Fruit fly (Drosophila melanogaster) whole organism, embryonic: Measurements from ENCODE around the gene p115.

Experiments used
- Bgb ChIP-seq: fragments of 200-800 bp; sonication (Bioruptor generic); IDR thresholded peaks from 2 replicates; pipeline ENCODE4 v1.3.6; 2022; ENCODE audit warnings: missing biosample characterization, missing genetic modification characterization; ENCODE audit not compliant: partially characterized antibody
- CG10209 ChIP-seq: fragments of 200-800 bp; sonication (Bioruptor generic); optimal IDR thresholded peaks from 3 replicates; lab custom pipeline; 2017; ENCODE audit warnings: missing biosample characterization, mild to moderate bottlenecking, missing genetic modification characterization, missing genetic modification reagents
- CG1024 ChIP-seq: fragments of 200-800 bp; sonication (Bioruptor generic); IDR thresholded peaks from 2 replicates; pipeline ENCODE4 v1.3.6; 2022; ENCODE audit warnings: missing biosample characterization, missing genetic modification characterization
- CG11456 ChIP-seq: fragments of 200-800 bp; sonication (Bioruptor generic); IDR thresholded peaks from 3 replicates; pipeline ENCODE4 v1.3.6; 2022; ENCODE audit warnings: missing biosample characterization, missing genetic modification characterization
- CG11696 ChIP-seq: fragments of 200-800 bp; sonication (Bioruptor generic); IDR thresholded peaks from 2 replicates; pipeline ENCODE4 v1.3.6; 2022; ENCODE audit warnings: missing biosample characterization, missing genetic modification characterization
- CG11723 ChIP-seq: fragments of 200-800 bp; sonication (Bioruptor generic); optimal IDR thresholded peaks from 2 replicates; lab custom pipeline; 2017; ENCODE audit warnings: missing biosample characterization, mild to moderate bottlenecking, missing genetic modification characterization
- CG12155 ChIP-seq: fragments of 200-800 bp; sonication (Bioruptor generic); optimal IDR thresholded peaks from 3 replicates; lab custom pipeline; 2016; ENCODE audit warnings: missing biosample characterization, missing genetic modification characterization
- CG12299 ChIP-seq: fragments of 200-800 bp; sonication (Bioruptor generic); optimal IDR thresholded peaks from 2 replicates; lab custom pipeline; 2018; ENCODE audit warnings: missing biosample characterization, mild to moderate bottlenecking, missing genetic modification characterization
- CG15269 ChIP-seq: fragments of 200-800 bp; sonication (Bioruptor generic); optimal IDR thresholded peaks from 2 replicates; lab custom pipeline; 2018; ENCODE audit warnings: missing biosample characterization, mild to moderate bottlenecking, missing genetic modification characterization, moderate library complexity
- CG17361 ChIP-seq: fragments of 200-800 bp; sonication (Bioruptor generic); IDR thresholded peaks from 3 replicates; pipeline ENCODE4 v1.3.6; 2022; ENCODE audit warnings: missing biosample characterization, missing genetic modification characterization
- CG17612 ChIP-seq: fragments of 200-800 bp; sonication (Bioruptor generic); IDR thresholded peaks from 2 replicates; pipeline ENCODE4 v1.3.6; 2022; ENCODE audit warnings: missing biosample characterization, missing genetic modification characterization
- CG17802 ChIP-seq: fragments of 200-800 bp; sonication (Bioruptor generic); optimal IDR thresholded peaks from 2 replicates; lab custom pipeline; 2018; ENCODE audit warnings: missing biosample characterization, mild to moderate bottlenecking, missing genetic modification characterization, moderate library complexity
- CG2678 ChIP-seq: fragments of 200-800 bp; sonication (Bioruptor generic); optimal IDR thresholded peaks from 3 replicates; lab custom pipeline; 2019; ENCODE audit warnings: missing biosample characterization, mild to moderate bottlenecking, missing genetic modification characterization, moderate library complexity
- CG32772 ChIP-seq: fragments of 200-800 bp; sonication (Bioruptor generic); IDR thresholded peaks from 2 replicates; pipeline ENCODE4 v1.3.6; 2022; ENCODE audit warnings: missing biosample characterization, missing genetic modification characterization
- CG34376 ChIP-seq: fragments of 200-800 bp; sonication (Bioruptor generic); optimal IDR thresholded peaks from 2 replicates; lab custom pipeline; 2018; ENCODE audit warnings: missing biosample characterization, mild to moderate bottlenecking, missing genetic modification characterization
- CG42726 ChIP-seq: fragments of 200-800 bp; sonication (Bioruptor generic); IDR thresholded peaks from 2 replicates; pipeline ENCODE4 v1.3.6; 2022; ENCODE audit warnings: missing biosample characterization, missing genetic modification characterization; ENCODE audit not compliant: partially characterized antibody
- CG43689 ChIP-seq: fragments of 200-800 bp; sonication (Bioruptor generic); IDR thresholded peaks from 2 replicates; pipeline ENCODE4 v1.3.6; 2022; ENCODE audit warnings: missing biosample characterization, missing genetic modification characterization
- CG6683 ChIP-seq: fragments of 200-800 bp; sonication (Bioruptor generic); optimal IDR thresholded peaks from 2 replicates; lab custom pipeline; 2017; ENCODE audit warnings: missing biosample characterization, mild to moderate bottlenecking, missing genetic modification characterization, missing genetic modification reagents
- CG6854 ChIP-seq: fragments of 200-800 bp; sonication (Bioruptor generic); optimal IDR thresholded peaks from 3 replicates; lab custom pipeline; 2017; ENCODE audit warnings: missing biosample characterization, mild to moderate bottlenecking, missing genetic modification characterization
- CG8281 ChIP-seq: fragments of 200-800 bp; sonication (Bioruptor generic); optimal IDR thresholded peaks from 2 replicates; lab custom pipeline; 2018; ENCODE audit warnings: missing biosample characterization, mild to moderate bottlenecking, missing genetic modification characterization, moderate library complexity
- CG9609 ChIP-seq: fragments of 200-800 bp; sonication (Bioruptor generic); optimal IDR thresholded peaks from 3 replicates; lab custom pipeline; 2016; ENCODE audit warnings: missing biosample characterization, missing genetic modification characterization
- CrebB ChIP-seq: fragments of 200-800 bp; sonication (Bioruptor generic); optimal IDR thresholded peaks from 3 replicates; lab custom pipeline; 2018; ENCODE audit warnings: missing biosample characterization, mild to moderate bottlenecking, missing genetic modification characterization
- Dll ChIP-seq: fragments of 200-800 bp; sonication (Bioruptor generic); IDR thresholded peaks from 4 replicates; pipeline ENCODE4 v1.3.6; 2022; ENCODE audit warnings: missing biosample characterization, missing genetic modification characterization; ENCODE audit not compliant: partially characterized antibody
- Drgx ChIP-seq: fragments of 200-800 bp; sonication (Bioruptor generic); IDR thresholded peaks from 2 replicates; pipeline ENCODE4 v1.3.6; 2022; ENCODE audit warnings: missing biosample characterization, missing genetic modification characterization
- Ets65A ChIP-seq: fragments of 200-800 bp; sonication (Bioruptor generic); peaks from one replicate; lab custom pipeline; 2016; ENCODE audit warnings: missing biosample characterization, missing genetic modification characterization
- HLH4C ChIP-seq: fragments of 200-800 bp; sonication (Bioruptor generic); IDR thresholded peaks from 3 replicates; pipeline ENCODE4 v1.3.6; 2022; ENCODE audit warnings: missing biosample characterization, missing genetic modification characterization; ENCODE audit not compliant: partially characterized antibody
- Hmr ChIP-seq: fragments of 200-800 bp; sonication (Bioruptor generic); optimal IDR thresholded peaks from 3 replicates; lab custom pipeline; 2017; ENCODE audit warnings: mild to moderate bottlenecking, missing biosample characterization, missing genetic modification reagents, missing genetic modification characterization
- Hr3 ChIP-seq: fragments of 200-800 bp; sonication (Bioruptor generic); optimal IDR thresholded peaks from 3 replicates; lab custom pipeline; 2016; ENCODE audit warnings: missing biosample characterization, missing genetic modification characterization
- Mes4 ChIP-seq: fragments of 200-800 bp; sonication (Bioruptor generic); optimal IDR thresholded peaks from 2 replicates; lab custom pipeline; 2016; ENCODE audit warnings: missing biosample characterization, missing genetic modification characterization
- NC2β ChIP-seq: fragments of 200-800 bp; sonication (Bioruptor generic); optimal IDR thresholded peaks from 2 replicates; lab custom pipeline; 2016; ENCODE audit warnings: missing biosample characterization, missing genetic modification characterization
- Oli ChIP-seq: fragments of 200-800 bp; sonication (Bioruptor generic); optimal IDR thresholded peaks from 2 replicates; lab custom pipeline; 2018; ENCODE audit warnings: missing biosample characterization, mild to moderate bottlenecking, missing genetic modification characterization, moderate library complexity
- Sry-β ChIP-seq: fragments of 200-800 bp; sonication (Bioruptor generic); optimal IDR thresholded peaks from 2 replicates; lab custom pipeline; 2018; ENCODE audit warnings: missing biosample characterization, mild to moderate bottlenecking, missing genetic modification characterization, moderate library complexity
- ase ChIP-seq: fragments of 200-800 bp; sonication (Bioruptor generic); IDR thresholded peaks from 3 replicates; pipeline ENCODE4 v1.3.6; 2022; ENCODE audit warnings: missing biosample characterization, missing genetic modification characterization
- bigmax ChIP-seq: fragments of 200-800 bp; sonication (Bioruptor generic); optimal IDR thresholded peaks from 2 replicates; lab custom pipeline; 2018; ENCODE audit warnings: missing biosample characterization, mild to moderate bottlenecking, missing genetic modification characterization
- chn ChIP-seq: fragments of 200-800 bp; sonication (Bioruptor generic); optimal IDR thresholded peaks from 2 replicates; lab custom pipeline; 2016; ENCODE audit warnings: missing biosample characterization, missing genetic modification characterization
- danr ChIP-seq: fragments of 200-800 bp; sonication (Bioruptor generic); IDR thresholded peaks from 2 replicates; pipeline ENCODE4 v1.3.6; 2022; ENCODE audit warnings: missing biosample characterization, missing genetic modification characterization
- dysf ChIP-seq: fragments of 200-800 bp; sonication (Bioruptor generic); IDR thresholded peaks from 3 replicates; pipeline ENCODE4 v1.3.6; 2022; ENCODE audit warnings: missing biosample characterization, missing genetic modification characterization
- ftz-f1 ChIP-seq: fragments of 200-800 bp; sonication (Bioruptor generic); optimal IDR thresholded peaks from 2 replicates; lab custom pipeline; 2016; ENCODE audit warnings: missing biosample characterization, missing genetic modification characterization
- h ChIP-seq: fragments of >200 bp; optimal IDR thresholded peaks from 2 replicates; lab custom pipeline; 2017
- hth ChIP-seq: fragments of >200 bp; optimal IDR thresholded peaks from 2 replicates; lab custom pipeline; 2017; ENCODE audit warnings: inconsistent platforms
- ind ChIP-seq: fragments of 200-800 bp; sonication (Bioruptor generic); optimal IDR thresholded peaks from 3 replicates; lab custom pipeline; 2016; ENCODE audit warnings: missing biosample characterization, missing genetic modification characterization
- lmd ChIP-seq: fragments of 200-800 bp; sonication (Bioruptor generic); IDR thresholded peaks from 2 replicates; pipeline ENCODE4 v1.3.6; 2022; ENCODE audit warnings: missing biosample characterization, missing genetic modification characterization
- nmo ChIP-seq: fragments of 200-800 bp; sonication (Bioruptor generic); optimal IDR thresholded peaks from 2 replicates; lab custom pipeline; 2018; ENCODE audit warnings: missing biosample characterization, mild to moderate bottlenecking, missing genetic modification characterization, moderate library complexity
- prd ChIP-seq, 3 experiments: fragments of >200 bp in 2 of 3; fragments of 200-800 bp in 1 of 3; sonication (Bioruptor generic) in 1 of 3; optimal IDR thresholded peaks in 2 of 3; IDR thresholded peaks in 1 of 3; 2 replicates in 2 of 3; 3 replicates in 1 of 3; pipeline versions ENCODE4 v1.3.6 to Lab custom; 2017 to 2022; ENCODE audit warnings: missing biosample characterization in 1 of 3, missing genetic modification characterization in 1 of 3
- ro ChIP-seq: fragments of 200-800 bp; sonication (Bioruptor generic); IDR thresholded peaks from 2 replicates; pipeline ENCODE4 v1.3.6; 2022; ENCODE audit warnings: missing biosample characterization, missing genetic modification characterization
- sob ChIP-seq: fragments of 200-800 bp; sonication (Bioruptor generic); IDR thresholded peaks from 2 replicates; pipeline ENCODE4 v1.3.6; 2022; ENCODE audit warnings: missing biosample characterization, missing genetic modification characterization
- sug ChIP-seq: fragments of 200-800 bp; optimal IDR thresholded peaks from 2 replicates; lab custom pipeline; 2019; ENCODE audit warnings: missing biosample characterization, mild to moderate bottlenecking, missing genetic modification characterization, moderate library complexity
- tgo ChIP-seq: fragments of 200-800 bp; sonication (Bioruptor generic); IDR thresholded peaks from 3 replicates; pipeline ENCODE4 v1.3.6; 2022; ENCODE audit warnings: missing biosample characterization, missing genetic modification characterization
- wek ChIP-seq: fragments of 200-800 bp; sonication (Bioruptor generic); optimal IDR thresholded peaks from 3 replicates; lab custom pipeline; 2018; ENCODE audit warnings: missing biosample characterization, mild to moderate bottlenecking, missing genetic modification characterization, moderate library complexity
- wor ChIP-seq: fragments of 200-800 bp; sonication (Bioruptor generic); IDR thresholded peaks from 2 replicates; pipeline ENCODE4 v1.3.6; 2022; ENCODE audit warnings: missing biosample characterization, missing genetic modification characterization

Gene p115

DNA sequence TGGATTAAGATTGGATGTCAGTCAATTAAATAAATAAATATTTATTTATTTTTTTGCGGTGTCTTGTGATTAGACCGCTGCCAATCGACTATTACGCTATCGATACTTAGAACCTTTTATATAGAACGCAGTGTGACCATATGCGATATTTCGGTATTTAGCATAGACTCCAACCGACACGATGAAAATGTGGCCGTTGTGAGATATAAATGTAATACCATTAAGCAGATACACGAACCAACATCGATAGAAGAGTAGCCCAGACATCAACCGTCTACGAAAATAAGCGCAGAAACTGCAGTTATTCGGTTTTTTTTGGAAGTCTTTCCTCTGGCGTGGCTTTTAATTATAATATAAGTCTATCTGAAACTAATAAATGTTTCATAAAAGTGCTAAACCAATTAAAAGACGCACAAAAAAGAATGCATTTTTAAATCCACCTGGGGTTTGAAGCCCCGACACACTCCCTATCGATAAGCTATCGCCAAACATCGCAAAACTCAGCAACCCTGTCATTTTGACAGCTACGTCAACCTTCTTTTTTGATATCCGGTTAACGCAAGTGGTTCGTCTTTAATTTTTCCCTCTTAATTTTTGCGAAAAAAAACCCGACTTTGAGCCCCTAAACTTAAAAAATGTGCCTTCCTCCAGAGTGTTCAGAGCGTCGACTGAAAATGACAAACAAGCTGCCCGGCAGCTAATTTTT is 39.5 kb downstream of the p115 start, which contains the start of the genes Dhdds and RpS14a (continued):
- TF ChIP-seq CG1024 (GFP tag; lab: Robert Waterston, UW): no peak
- peak; percentile 55 for TF ChIP-seq CG11723 (GFP tag; lab: Kevin White, UChicago)
- TF ChIP-seq CG11696 (GFP tag; lab: Robert Waterston, UW): no peak
- peak; percentile 49; the same call in 2 of the 3 replicates for TF ChIP-seq HLH4C
- peak; percentile 84 for TF ChIP-seq nmo (GFP tag; lab: Kevin White, UChicago)
- TF ChIP-seq dysf (GFP tag; lab: Robert Waterston, UW): peak; percentile 35; the same call in 1 of the 3 replicates
- TF ChIP-seq CG10209 (GFP tag; lab: Kevin White, UChicago): peak; percentile 70
- no peak for TF ChIP-seq ro
- no peak for TF ChIP-seq wor (GFP tag; lab: Robert Waterston, UW)
- no peak for TF ChIP-seq bigmax (GFP tag; lab: Kevin White, UChicago)
- TF ChIP-seq lmd (GFP tag; lab: Robert Waterston, UW): no peak
- no peak for TF ChIP-seq Sry-β (GFP tag; lab: Kevin White, UChicago)
- peak; percentile 72 for TF ChIP-seq Bgb
- TF ChIP-seq NC2β (GFP tag; lab: Kevin White, UChicago): peak; percentile 88
- TF ChIP-seq ind (GFP tag; lab: Kevin White, UChicago): peak; percentile 24
- no peak for TF ChIP-seq CG2678 (tag; lab: Kevin White, UChicago)
- TF ChIP-seq CG43689 (GFP tag; lab: Robert Waterston, UW): no peak
- peak; percentile 82 for TF ChIP-seq CG34376
- peak; percentile 52; the same call in 1 of the 3 replicates for TF ChIP-seq CG11456 (GFP tag; lab: Robert Waterston, UW)
- TF ChIP-seq sug: peak; percentile 63
- peak; percentile 52 for TF ChIP-seq CrebB (tag; lab: Kevin White, UChicago)
- no peak for TF ChIP-seq danr
- no peak for TF ChIP-seq ase
- no peak for TF ChIP-seq sob
- TF ChIP-seq CG32772 (GFP tag; lab: Robert Waterston, UW): no peak
- no peak for TF ChIP-seq CG6683 (GFP tag; lab: Kevin White, UChicago)
- TF ChIP-seq CG8281 (tag; lab: Kevin White, UChicago): no peak
- TF ChIP-seq CG6854: peak; percentile 29
- TF ChIP-seq CG17612 (GFP tag; lab: Robert Waterston, UW): no peak
- peak; percentile 33 for TF ChIP-seq Oli (tag; lab: Kevin White, UChicago)
- TF ChIP-seq CG12299 (tag; lab: Kevin White, UChicago): no peak
- peak; percentile 39 for TF ChIP-seq CG17802 (tag; lab: Kevin White, UChicago)
- TF ChIP-seq h (lab: Kevin White, UChicago): no peak
- peak; percentile 38 for TF ChIP-seq CG12155 (GFP tag; lab: Kevin White, UChicago)
- TF ChIP-seq Drgx: no peak
- TF ChIP-seq prd (optimal IDR thresholded peaks at IDR 0.05; lab: Kevin White, UChicago): no peak
- peak; percentile 5; the same call in 1 of the 3 replicates for TF ChIP-seq prd (GFP tag; IDR thresholded peaks at IDR 0.05; lab: Robert Waterston, UW)
- TF ChIP-seq hth (lab: Kevin White, UChicago): no peak
- TF ChIP-seq Ets65A (GFP tag; lab: Kevin White, UChicago): peak; percentile 96
- peak; percentile 84 for TF ChIP-seq Dll
- TF ChIP-seq CG42726: 0 out of 2 replicates have a peak, but pooled peaks have one; percentile 31
- no peak for TF ChIP-seq chn (GFP tag; lab: Kevin White, UChicago)
- TF ChIP-seq tgo: no peak
- TF ChIP-seq Mes4 (GFP tag; lab: Kevin White, UChicago): peak; percentile 71
- TF ChIP-seq Hr3 (GFP tag; lab: Kevin White, UChicago): peak; percentile 25
- peak; percentile 83 for TF ChIP-seq Hmr
- no peak for TF ChIP-seq ftz-f1 (GFP tag; lab: Kevin White, UChicago)
- peak; percentile 83 for TF ChIP-seq CG17361 (GFP tag; lab: Robert Waterston, UW)
- peak; percentile 17 for TF ChIP-seq wek (GFP tag; lab: Kevin White, UChicago)
- peak; percentile 38 for TF ChIP-seq CG15269
- TF ChIP-seq CG9609 (GFP tag; lab: Kevin White, UChicago): peak; percentile 41
